Worm (Caenorhabditis elegans) whole organism, young adult: ENCODE measurements around the gene F46H5.5.
A peak's percentile ranks its signal among the peaks of the same experiment; 100 is the strongest.

ENCODE experiments used
- C06A6.2 ChIP-seq: fragments of 200-800 bp; sonication (Bioruptor generic); conservative IDR thresholded peaks from 2 replicates; pipeline ENCODE4 v1.3.6; 2022; ENCODE audit warnings: missing genetic modification characterization, missing compliant biosample characterization
- F22D6.2 ChIP-seq: sonication (generic microtip); optimal IDR thresholded peaks from 2 replicates; lab custom pipeline; 2016; ENCODE audit warnings: mild to moderate bottlenecking, missing genetic modification characterization, missing compliant biosample characterization
- F55B11.4 ChIP-seq: sonication (generic microtip); optimal IDR thresholded peaks from 2 replicates; lab custom pipeline; 2016; ENCODE audit warnings: missing compliant biosample characterization, missing genetic modification characterization, borderline replicate concordance; ENCODE audit not compliant: insufficient read depth
- K12H6.12 ChIP-seq: fragments of 200-800 bp; sonication (Bioruptor generic); optimal IDR thresholded peaks from 2 replicates; lab custom pipeline; 2018; ENCODE audit warnings: mild to moderate bottlenecking, missing genetic modification characterization, missing compliant biosample characterization
- Y53F4B.3 ChIP-seq: fragments of 200-800 bp; sonication (Bioruptor generic); IDR thresholded peaks from 2 replicates; pipeline ENCODE4 v1.3.6; 2022; ENCODE audit warnings: missing genetic modification reagents, missing genetic modification characterization, missing compliant biosample characterization
- Y53G8AR.9 ChIP-seq: fragments of 200-800 bp; sonication (Bioruptor generic); conservative IDR thresholded peaks from 2 replicates; pipeline ENCODE4 v1.3.6; 2022; ENCODE audit warnings: missing genetic modification reagents, missing genetic modification characterization, missing compliant biosample characterization
- akir-1 ChIP-seq: fragments of 200-800 bp; sonication (Bioruptor generic); optimal IDR thresholded peaks from 2 replicates; lab custom pipeline; 2018; ENCODE audit warnings: mild to moderate bottlenecking, missing genetic modification characterization, moderate library complexity, missing compliant biosample characterization
- ama-1 ChIP-seq, 3 experiments: fragments of 150-350 bp in 1 of 3; sonication (generic microtip) in 2 of 3; optimal IDR thresholded peaks; 2 replicates each; lab custom pipeline; 2014 to 2018; ENCODE audit warnings: missing biosample characterization in 2 of 3, missing genetic modification characterization in 2 of 3, missing genetic modification reagents in 2 of 3
- attf-5 ChIP-seq: fragments of 200-800 bp; sonication (Bioruptor generic); optimal IDR thresholded peaks from 2 replicates; lab custom pipeline; 2018; ENCODE audit warnings: mild to moderate bottlenecking, missing genetic modification characterization, missing compliant biosample characterization
- ceh-100 ChIP-seq: fragments of 200-800 bp; sonication (Bioruptor generic); IDR thresholded peaks from 2 replicates; pipeline ENCODE4 v1.3.6; 2022; ENCODE audit warnings: missing genetic modification reagents, missing genetic modification characterization, missing compliant biosample characterization
- ceh-40 ChIP-seq: fragments of 200-800 bp; sonication (Bioruptor generic); IDR thresholded peaks from 2 replicates; pipeline ENCODE4 v1.3.6; 2022; ENCODE audit warnings: missing genetic modification characterization, missing compliant biosample characterization
- ceh-58 ChIP-seq: fragments of 200-800 bp; sonication (Bioruptor generic); IDR thresholded peaks from 2 replicates; pipeline ENCODE4 v1.3.6; 2022; ENCODE audit warnings: missing genetic modification characterization, missing compliant biosample characterization
- ceh-79 ChIP-seq: sonication (generic microtip); optimal IDR thresholded peaks from 2 replicates; lab custom pipeline; 2017; ENCODE audit warnings: mild to moderate bottlenecking, missing genetic modification characterization, missing compliant biosample characterization
- ceh-91 ChIP-seq: fragments of 200-800 bp; sonication (Bioruptor generic); IDR thresholded peaks from 2 replicates; pipeline ENCODE4 v1.3.6; 2022; ENCODE audit warnings: missing genetic modification reagents, missing genetic modification characterization, missing compliant biosample characterization
- chd-7 ChIP-seq: sonication (generic microtip); optimal IDR thresholded peaks from 2 replicates; lab custom pipeline; 2016; ENCODE audit warnings: mild to moderate bottlenecking, missing genetic modification characterization, moderate library complexity, missing compliant biosample characterization
- dox-1 ChIP-seq: fragments of 200-800 bp; sonication (Bioruptor generic); IDR thresholded peaks from 2 replicates; pipeline ENCODE4 v1.3.6; 2022; ENCODE audit warnings: missing genetic modification reagents, missing genetic modification characterization, missing compliant biosample characterization
- dpl-1 ChIP-seq: fragments of 150-350 bp; optimal IDR thresholded peaks from 2 replicates; lab custom pipeline; 2014; ENCODE audit warnings: missing biosample characterization, missing genetic modification reagents, missing genetic modification characterization
- efl-1 ChIP-seq: fragments of 150-350 bp; optimal IDR thresholded peaks from 2 replicates; lab custom pipeline; 2014; ENCODE audit warnings: missing biosample characterization, missing genetic modification reagents, missing genetic modification characterization
- egl-18 ChIP-seq: fragments of 200-800 bp; sonication (Bioruptor generic); IDR thresholded peaks from 2 replicates; pipeline ENCODE4 v1.3.6; 2022; ENCODE audit warnings: missing genetic modification reagents, missing genetic modification characterization, missing compliant biosample characterization
- hrde-1 ChIP-seq: sonication (generic microtip); optimal IDR thresholded peaks from 2 replicates; lab custom pipeline; 2016; ENCODE audit warnings: missing genetic modification characterization, mild to moderate bottlenecking, missing compliant biosample characterization, moderate library complexity, missing genotype, missing genetic modification reagents, borderline replicate concordance
- hsf-1 ChIP-seq: fragments of 200-800 bp; sonication (Bioruptor generic); IDR thresholded peaks from 2 replicates; pipeline ENCODE4 v1.3.6; 2022; ENCODE audit warnings: missing genetic modification reagents, missing genetic modification characterization, missing compliant biosample characterization
- let-607 ChIP-seq, 2 experiments: fragments of 200-800 bp in 1 of 2; sonication (Bioruptor generic) in 1 of 2; sonication (generic microtip) in 1 of 2; optimal IDR thresholded peaks; 2 replicates each; lab custom pipeline; 2016 to 2018; ENCODE audit warnings: mild to moderate bottlenecking in 2 of 2, missing compliant biosample characterization in 2 of 2, missing genetic modification characterization in 2 of 2, moderate library complexity in 2 of 2, missing genotype in 1 of 2
- lir-1 ChIP-seq: fragments of 200-800 bp; sonication (Bioruptor generic); conservative IDR thresholded peaks from 2 replicates; pipeline ENCODE4 v1.3.6; 2022; ENCODE audit warnings: missing genetic modification reagents, missing genetic modification characterization, missing compliant biosample characterization
- lsy-27 ChIP-seq: sonication (generic microtip); optimal IDR thresholded peaks from 2 replicates; lab custom pipeline; 2017; ENCODE audit warnings: missing genetic modification characterization, mild to moderate bottlenecking, missing compliant biosample characterization, antibody characterized with exemption, missing genotype, borderline replicate concordance; ENCODE audit not compliant: insufficient read depth
- madf-6 ChIP-seq: fragments of 200-800 bp; sonication (Bioruptor generic); IDR thresholded peaks from 2 replicates; pipeline ENCODE4 v1.3.6; 2022; ENCODE audit warnings: missing genetic modification reagents, missing genetic modification characterization, missing compliant biosample characterization
- madf-8 ChIP-seq: fragments of 200-800 bp; sonication (Bioruptor generic); conservative IDR thresholded peaks from 2 replicates; pipeline ENCODE4 v1.3.6; 2022; ENCODE audit warnings: missing genetic modification reagents, missing genetic modification characterization, missing compliant biosample characterization
- mcd-1 ChIP-seq: fragments of 200-800 bp; sonication (Bioruptor generic); IDR thresholded peaks from 2 replicates; pipeline ENCODE4 v1.3.6; 2022; ENCODE audit warnings: missing genetic modification reagents, missing genetic modification characterization, missing compliant biosample characterization
- nfyb-1 ChIP-seq: fragments of 200-800 bp; sonication (Bioruptor generic); IDR thresholded peaks from 2 replicates; pipeline ENCODE4 v1.3.6; 2022; ENCODE audit warnings: missing genetic modification reagents, missing genetic modification characterization, missing compliant biosample characterization
- nhr-120 ChIP-seq: fragments of 200-800 bp; sonication (Bioruptor generic); IDR thresholded peaks from 2 replicates; pipeline ENCODE4 v1.3.6; 2022; ENCODE audit warnings: missing genetic modification characterization, missing compliant biosample characterization
- nhr-27 ChIP-seq: fragments of 200-800 bp; sonication (Bioruptor generic); optimal IDR thresholded peaks from 2 replicates; lab custom pipeline; 2018; ENCODE audit warnings: mild to moderate bottlenecking, missing genetic modification characterization, moderate library complexity, missing compliant biosample characterization
- nhr-80 ChIP-seq: sonication (generic microtip); optimal IDR thresholded peaks from 2 replicates; lab custom pipeline; 2016; ENCODE audit warnings: missing genetic modification characterization, missing compliant biosample characterization
- pbrm-1 ChIP-seq: fragments of 200-800 bp; sonication (Bioruptor generic); IDR thresholded peaks from 2 replicates; pipeline ENCODE4 v1.3.6; 2022; ENCODE audit warnings: missing genetic modification reagents, missing genetic modification characterization, missing compliant biosample characterization
- snpc-1.3 ChIP-seq: sonication (generic microtip); optimal IDR thresholded peaks from 2 replicates; lab custom pipeline; 2017; ENCODE audit warnings: missing genetic modification characterization, mild to moderate bottlenecking, missing compliant biosample characterization, antibody characterized with exemption, moderate library complexity, missing genotype, missing genetic modification reagents; ENCODE audit not compliant: insufficient read depth
- snpc-4 ChIP-seq, 5 experiments: fragments of 150-350 bp in 1 of 5; sonication (generic microtip) in 4 of 5; optimal IDR thresholded peaks; 2 replicates each; lab custom pipeline; 2014 to 2018; ENCODE audit warnings: missing genetic modification characterization in 5 of 5, missing biosample characterization in 3 of 5, antibody characterized with exemption in 2 of 5, mild to moderate bottlenecking in 2 of 5, missing compliant biosample characterization in 2 of 5, missing genotype in 2 of 5, moderate library complexity in 2 of 5, missing genetic modification reagents in 1 of 5
- somi-1 ChIP-seq: fragments of 200-800 bp; sonication (Bioruptor generic); optimal IDR thresholded peaks from 2 replicates; lab custom pipeline; 2018; ENCODE audit warnings: mild to moderate bottlenecking, missing genetic modification characterization, missing compliant biosample characterization
- sptf-2 ChIP-seq: fragments of 200-800 bp; sonication (Bioruptor generic); optimal IDR thresholded peaks from 2 replicates; lab custom pipeline; 2018; ENCODE audit warnings: mild to moderate bottlenecking, missing genetic modification characterization, missing compliant biosample characterization
- tbp1 ChIP-seq: fragments of 200-800 bp; sonication (Bioruptor generic); optimal IDR thresholded peaks from 2 replicates; lab custom pipeline; 2018; ENCODE audit warnings: mild to moderate bottlenecking, missing genetic modification characterization, missing compliant biosample characterization
- xnd-1 ChIP-seq: sonication (generic microtip); optimal IDR thresholded peaks from 2 replicates; lab custom pipeline; 2016; ENCODE audit warnings: missing genotype, missing genetic modification reagents, missing genetic modification characterization, missing compliant biosample characterization
- zfh-2 ChIP-seq: fragments of 200-800 bp; sonication (Bioruptor generic); conservative IDR thresholded peaks from 2 replicates; pipeline ENCODE4 v1.3.6; 2022; ENCODE audit warnings: missing genetic modification reagents, missing genetic modification characterization, missing compliant biosample characterization
- ztf-18 ChIP-seq: sonication (generic microtip); optimal IDR thresholded peaks from 2 replicates; lab custom pipeline; 2016; ENCODE audit warnings: missing genotype, mild to moderate bottlenecking, missing genetic modification characterization, missing compliant biosample characterization
- ztf-22 ChIP-seq: fragments of 200-800 bp; sonication (Bioruptor generic); optimal IDR thresholded peaks from 2 replicates; lab custom pipeline; 2018; ENCODE audit warnings: mild to moderate bottlenecking, missing genetic modification characterization, moderate library complexity, missing compliant biosample characterization

Gene F46H5.5

ce11 chrX:7233127-7234073, 23.4 kb downstream of the F46H5.5 start:
- TF ChIP-seq Y53G8AR.9 (GFP tag; lab: Robert Waterston, UW) = 0 out of 2 replicates have a peak, but pooled peaks have one; percentile 42
- TF ChIP-seq ceh-58 (GFP tag; lab: Robert Waterston, UW) = no peak
- TF ChIP-seq lsy-27 (tag; lab: Kevin White, UChicago) = no peak
- TF ChIP-seq somi-1 = no peak
- peak in 1 of 2 experiments; percentile 21 for TF ChIP-seq let-607 (tag; optimal IDR thresholded peaks at IDR 0.05; lab: Kevin White, UChicago)
- TF ChIP-seq F55B11.4 (tag; lab: Kevin White, UChicago) = no peak
- TF ChIP-seq egl-18 (GFP tag; lab: Robert Waterston, UW) = no peak
- no peak for TF ChIP-seq tbp1
- TF ChIP-seq Y53F4B.3 (GFP tag; lab: Robert Waterston, UW) = no peak
- no peak for TF ChIP-seq madf-6
- TF ChIP-seq nhr-80 (tag; lab: Kevin White, UChicago) = peak; percentile 70
- 0 out of 2 replicates have a peak, but pooled peaks have one; percentile 40 for TF ChIP-seq nfyb-1 (GFP tag; lab: Robert Waterston, UW)
- no peak for TF ChIP-seq C06A6.2
- no peak for TF ChIP-seq ceh-91 (GFP tag; lab: Robert Waterston, UW)
- TF ChIP-seq ceh-79 (tag; lab: Kevin White, UChicago) = no peak
- TF ChIP-seq ztf-22 = no peak
- no peak for TF ChIP-seq efl-1

- TF ChIP-seq sptf-2 (GFP tag; lab: Kevin White, UChicago) (no peak), hrde-1 (tag; lab: Kevin White, UChicago) (no peak), lir-1 (no peak), ama-1 (optimal IDR thresholded peaks at IDR 0.05; lab: Kevin White, UChicago) (peak; percentile 83), ama-1 (GFP tag; optimal IDR thresholded peaks at IDR 0.05; lab: Kevin White, UChicago) (no peak), K12H6.12 (tag; lab: Kevin White, UChicago) (peak; percentile 31), mcd-1 (GFP tag; lab: Robert Waterston, UW) (peak; percentile 44; the same call in 1 of the 2 replicates), pbrm-1 (GFP tag; lab: Robert Waterston, UW) (0 out of 2 replicates have a peak, but pooled peaks have one; percentile 27), F22D6.2 (tag; lab: Kevin White, UChicago) (no peak), snpc-1.3 (no peak), akir-1 (GFP tag; lab: Kevin White, UChicago) (no peak), madf-6 (peak; percentile 80), ceh-79 (tag; lab: Kevin White, UChicago) (no peak), chd-7 (tag; lab: Kevin White, UChicago) (peak; percentile 49), nhr-120 (GFP tag; lab: Robert Waterston, UW) (no peak), tbp1 (no peak), ceh-100 (GFP tag; lab: Robert Waterston, UW) (0 out of 2 replicates have a peak, but pooled peaks have one; percentile 6), nhr-80 (tag; lab: Kevin White, UChicago) (peak; percentile 59), zfh-2 (peak; percentile 81), madf-8 (GFP tag; lab: Robert Waterston, UW) (peak; percentile 43; the same call in 1 of the 2 replicates), hsf-1 (GFP tag; lab: Robert Waterston, UW) (no peak), ztf-18 (tag; lab: Kevin White, UChicago) (no peak), ceh-40 (GFP tag; lab: Robert Waterston, UW) (no peak), let-607 (tag; optimal IDR thresholded peaks at IDR 0.05; lab: Kevin White, UChicago) (peak in 1 of 2 experiments; percentile 23), snpc-4 (GFP tag; optimal IDR thresholded peaks at IDR 0.05; lab: Kevin White, UChicago) (no peak), snpc-4 (tag; optimal IDR thresholded peaks at IDR 0.05; lab: Kevin White, UChicago) (peak in 1 of 4 experiments; percentile 2), attf-5 (GFP tag; lab: Kevin White, UChicago) (peak; percentile 36), nhr-27 (tag; lab: Kevin White, UChicago) (no peak), dpl-1 (GFP tag; lab: Kevin White, UChicago) (peak; percentile 5), xnd-1 (peak; percentile 40), dox-1 (GFP tag; lab: Robert Waterston, UW) (peak; percentile 68)
Measured at ce11 chrX:7232158-7232822, 24.5 kb downstream of the F46H5.5 start.
